Fruit fly (Drosophila melanogaster): Measurements from ENCODE around the gene dpr4.

DNA sequence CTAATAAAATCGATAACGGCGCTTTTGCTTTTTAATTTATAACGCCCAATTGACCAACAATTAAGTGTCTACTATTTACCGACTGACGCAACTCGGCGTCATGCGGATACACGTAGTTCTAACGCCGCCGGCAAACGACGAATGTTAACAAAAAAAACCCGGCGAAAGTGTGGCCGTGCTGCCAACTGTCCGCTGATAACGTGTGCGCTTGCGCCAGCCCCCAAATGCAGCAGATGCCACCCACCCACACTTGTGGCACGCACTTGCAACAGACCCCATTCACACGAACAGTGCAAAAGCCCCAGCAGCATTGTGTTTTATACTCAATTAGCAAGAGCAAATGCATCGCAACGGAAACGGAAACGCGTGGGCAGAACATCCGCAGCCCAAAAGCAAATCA lies 20.4 kb upstream of the dpr4 start:
- TF ChIP-seq usp (GFP tag; optimal IDR thresholded peaks at IDR 0.05), result no peak
- TF ChIP-seq pan (optimal IDR thresholded peaks at IDR 0.05), result no peak
- no peak for TF ChIP-seq Abd-B (GFP tag; optimal IDR thresholded peaks at IDR 0.05)
- no peak for TF ChIP-seq sage (GFP tag; optimal IDR thresholded peaks at IDR 0.05)
- TF ChIP-seq br (GFP tag; optimal IDR thresholded peaks at IDR 0.05), result no peak
- TF ChIP-seq psq (GFP tag; optimal IDR thresholded peaks at IDR 0.05), result no peak
- TF ChIP-seq GATAd (GFP tag; optimal IDR thresholded peaks at IDR 0.05), result no peak
- TF ChIP-seq dmrt93B (GFP tag; optimal IDR thresholded peaks at IDR 0.05), result no peak
- no peak for TF ChIP-seq dsf (GFP tag; optimal IDR thresholded peaks at IDR 0.05; ENCODE audit: borderline replicate concordance)

Data from whole organism, wandering third instar larva.